Fruit fly (Drosophila melanogaster) whole organism, embryonic: ENCODE measurements around the gene CG15296.
A peak's percentile ranks its signal among the peaks of the same experiment; 100 is the strongest.

Experiments used
- Ada2b ChIP-seq: fragments of 200-800 bp; sonication (Bioruptor generic); IDR thresholded peaks from 2 replicates; pipeline ENCODE4 v1.3.6; 2022; ENCODE audit warnings: missing biosample characterization, missing genetic modification characterization
- CG10366 ChIP-seq: fragments of 200-800 bp; sonication (Bioruptor generic); IDR thresholded peaks from 2 replicates; pipeline ENCODE4 v1.3.6; 2022; ENCODE audit warnings: missing biosample characterization, missing genetic modification characterization
- CG10959 ChIP-seq: fragments of 200-800 bp; sonication (Bioruptor generic); IDR thresholded peaks from 2 replicates; pipeline ENCODE4 v1.3.6; 2022; ENCODE audit warnings: missing biosample characterization, missing genetic modification characterization
- CG12236 ChIP-seq: fragments of 200-800 bp; sonication (Bioruptor generic); optimal IDR thresholded peaks from 2 replicates; lab custom pipeline; 2016; ENCODE audit warnings: missing biosample characterization, missing genetic modification characterization
- CG13123 ChIP-seq: fragments of 200-800 bp; sonication (Bioruptor generic); optimal IDR thresholded peaks from 2 replicates; lab custom pipeline; 2016; ENCODE audit warnings: missing biosample characterization, missing genetic modification characterization
- CG13894 ChIP-seq: fragments of 200-800 bp; sonication (Bioruptor generic); optimal IDR thresholded peaks from 3 replicates; lab custom pipeline; 2018; ENCODE audit warnings: missing biosample characterization, mild to moderate bottlenecking, missing genetic modification characterization, moderate library complexity
- CG15479 ChIP-seq: fragments of 200-800 bp; sonication (Bioruptor generic); optimal IDR thresholded peaks from 3 replicates; lab custom pipeline; 2019; ENCODE audit warnings: missing biosample characterization, mild to moderate bottlenecking, missing genetic modification characterization, moderate library complexity
- CG15696 ChIP-seq: fragments of 200-800 bp; sonication (Bioruptor generic); optimal IDR thresholded peaks from 2 replicates; lab custom pipeline; 2019; ENCODE audit warnings: missing biosample characterization, mild to moderate bottlenecking, missing genetic modification characterization, moderate library complexity
- CG1602 ChIP-seq: fragments of 200-800 bp; sonication (Bioruptor generic); optimal IDR thresholded peaks from 3 replicates; lab custom pipeline; 2016; ENCODE audit warnings: missing biosample characterization, missing genetic modification characterization
- CG17359 ChIP-seq: fragments of 200-800 bp; sonication (Bioruptor generic); optimal IDR thresholded peaks from 3 replicates; lab custom pipeline; 2018; ENCODE audit warnings: missing biosample characterization, mild to moderate bottlenecking, missing genetic modification characterization, moderate library complexity
- CG17912 ChIP-seq: fragments of 200-800 bp; sonication (Bioruptor generic); optimal IDR thresholded peaks from 2 replicates; lab custom pipeline; 2018; ENCODE audit warnings: missing biosample characterization, mild to moderate bottlenecking, missing genetic modification characterization
- CG1832 ChIP-seq: fragments of 200-800 bp; sonication (Bioruptor generic); optimal IDR thresholded peaks from 2 replicates; lab custom pipeline; 2017; ENCODE audit warnings: missing biosample characterization, mild to moderate bottlenecking, missing genetic modification characterization, inconsistent platforms
- CG2129 ChIP-seq: fragments of 200-800 bp; sonication (Bioruptor generic); IDR thresholded peaks from 2 replicates; pipeline ENCODE4 v1.3.6; 2022; ENCODE audit warnings: missing biosample characterization, missing genetic modification characterization; ENCODE audit not compliant: partially characterized antibody
- CG2202 ChIP-seq: fragments of 200-800 bp; sonication (Bioruptor generic); optimal IDR thresholded peaks from 2 replicates; lab custom pipeline; 2018; ENCODE audit warnings: missing biosample characterization, mild to moderate bottlenecking, missing genetic modification characterization
- CG3726 ChIP-seq: fragments of 200-800 bp; sonication (Bioruptor generic); IDR thresholded peaks from 3 replicates; pipeline ENCODE4, ENCODE4 v1.3.6; 2022; ENCODE audit warnings: missing biosample characterization, missing genetic modification characterization
- CG3838 ChIP-seq: fragments of 200-800 bp; sonication (Bioruptor generic); optimal IDR thresholded peaks from 3 replicates; lab custom pipeline; 2016; ENCODE audit warnings: missing biosample characterization, missing genetic modification characterization
- CG42726 ChIP-seq: fragments of 200-800 bp; sonication (Bioruptor generic); IDR thresholded peaks from 2 replicates; pipeline ENCODE4 v1.3.6; 2022; ENCODE audit warnings: missing biosample characterization, missing genetic modification characterization; ENCODE audit not compliant: partially characterized antibody
- CG6689 ChIP-seq: fragments of 200-800 bp; sonication (Bioruptor generic); IDR thresholded peaks from 2 replicates; pipeline ENCODE4 v1.3.6; 2022; ENCODE audit warnings: missing biosample characterization, missing genetic modification characterization
- CG6854 ChIP-seq: fragments of 200-800 bp; sonication (Bioruptor generic); optimal IDR thresholded peaks from 3 replicates; lab custom pipeline; 2017; ENCODE audit warnings: missing biosample characterization, mild to moderate bottlenecking, missing genetic modification characterization
- CG7271 ChIP-seq: fragments of 200-800 bp; sonication (Bioruptor generic); optimal IDR thresholded peaks from 2 replicates; lab custom pipeline; 2018; ENCODE audit warnings: missing biosample characterization, mild to moderate bottlenecking, missing genetic modification characterization, moderate library complexity
- CG7745 ChIP-seq: fragments of 200-800 bp; sonication (Bioruptor generic); optimal IDR thresholded peaks from 2 replicates; lab custom pipeline; 2018; ENCODE audit warnings: missing biosample characterization, mild to moderate bottlenecking, missing genetic modification characterization, moderate library complexity
- CG7839 ChIP-seq: fragments of 200-800 bp; sonication (Bioruptor generic); optimal IDR thresholded peaks from 3 replicates; lab custom pipeline; 2018; ENCODE audit warnings: missing biosample characterization, mild to moderate bottlenecking, missing genetic modification characterization, moderate library complexity
- CG9437 ChIP-seq: fragments of 200-800 bp; sonication (Bioruptor generic); optimal IDR thresholded peaks from 2 replicates; lab custom pipeline; 2018; ENCODE audit warnings: missing biosample characterization, mild to moderate bottlenecking, missing genetic modification characterization
- Dip3 ChIP-seq: fragments of 200-800 bp; sonication (Bioruptor generic); optimal IDR thresholded peaks from 3 replicates; lab custom pipeline; 2016; ENCODE audit warnings: missing biosample characterization, missing genetic modification characterization
- Doc2 ChIP-seq: fragments of 200-800 bp; sonication (Bioruptor generic); IDR thresholded peaks from 2 replicates; pipeline ENCODE4 v1.3.6; 2022; ENCODE audit warnings: missing biosample characterization, missing genetic modification characterization
- MTF-1 ChIP-seq: fragments of 200-800 bp; sonication (Bioruptor generic); optimal IDR thresholded peaks from 2 replicates; lab custom pipeline; 2018; ENCODE audit warnings: missing biosample characterization, mild to moderate bottlenecking, missing genetic modification characterization, borderline replicate concordance
- Mad ChIP-seq: fragments of 200-800 bp; sonication (Bioruptor generic); optimal IDR thresholded peaks from 2 replicates; lab custom pipeline; 2016; ENCODE audit warnings: missing biosample characterization, missing genetic modification characterization
- Meics ChIP-seq: fragments of 200-800 bp; sonication (Bioruptor generic); optimal IDR thresholded peaks from 2 replicates; lab custom pipeline; 2017; ENCODE audit warnings: missing biosample characterization, mild to moderate bottlenecking, missing genetic modification characterization
- Sry-β ChIP-seq: fragments of 200-800 bp; sonication (Bioruptor generic); optimal IDR thresholded peaks from 2 replicates; lab custom pipeline; 2018; ENCODE audit warnings: missing biosample characterization, mild to moderate bottlenecking, missing genetic modification characterization, moderate library complexity
- Sry-δ ChIP-seq: fragments of 200-800 bp; sonication (Bioruptor generic); optimal IDR thresholded peaks from 2 replicates; lab custom pipeline; 2016; ENCODE audit warnings: missing biosample characterization, missing genetic modification characterization
- bbx ChIP-seq: fragments of 200-800 bp; sonication (Bioruptor generic); IDR thresholded peaks from 2 replicates; pipeline ENCODE4 v1.3.6; 2022; ENCODE audit warnings: missing biosample characterization, missing genetic modification characterization; ENCODE audit not compliant: partially characterized antibody
- bsh ChIP-seq, 2 experiments: fragments of 200-800 bp; sonication (Bioruptor generic); optimal IDR thresholded peaks; 2 replicates each; lab custom pipeline; 2017 to 2018; ENCODE audit warnings: mild to moderate bottlenecking in 2 of 2, missing biosample characterization in 2 of 2, missing genetic modification characterization in 2 of 2, moderate library complexity in 1 of 2
- dmrt99B ChIP-seq: fragments of 200-800 bp; sonication (Bioruptor generic); optimal IDR thresholded peaks from 2 replicates; lab custom pipeline; 2018; ENCODE audit warnings: missing biosample characterization, mild to moderate bottlenecking, missing genetic modification characterization, moderate library complexity
- fd3F ChIP-seq: fragments of 200-800 bp; sonication (Bioruptor generic); optimal IDR thresholded peaks from 2 replicates; lab custom pipeline; 2018; ENCODE audit warnings: missing biosample characterization, mild to moderate bottlenecking, missing genetic modification characterization, moderate library complexity
- grau ChIP-seq: fragments of 200-800 bp; optimal IDR thresholded peaks from 3 replicates; lab custom pipeline; 2019; ENCODE audit warnings: missing biosample characterization, mild to moderate bottlenecking, missing genetic modification characterization, moderate library complexity
- hth ChIP-seq: fragments of >200 bp; optimal IDR thresholded peaks from 2 replicates; lab custom pipeline; 2017; ENCODE audit warnings: inconsistent platforms
- lbe ChIP-seq: fragments of 200-800 bp; sonication (Bioruptor generic); optimal IDR thresholded peaks from 2 replicates; lab custom pipeline; 2016; ENCODE audit warnings: missing biosample characterization, mild to moderate bottlenecking, missing genetic modification characterization
- nau ChIP-seq: fragments of 200-800 bp; sonication (Bioruptor generic); optimal IDR thresholded peaks from 3 replicates; lab custom pipeline; 2017; ENCODE audit warnings: missing biosample characterization, mild to moderate bottlenecking, missing genetic modification characterization, missing genetic modification reagents
- nom ChIP-seq: fragments of 200-800 bp; sonication (Bioruptor generic); optimal IDR thresholded peaks from 2 replicates; lab custom pipeline; 2017; ENCODE audit warnings: missing biosample characterization, missing genetic modification characterization, mild to moderate bottlenecking, moderate library complexity, missing genetic modification reagents
- otp ChIP-seq: fragments of 200-800 bp; sonication (Bioruptor generic); IDR thresholded peaks from 3 replicates; pipeline ENCODE4, ENCODE4 v1.3.6; 2022; ENCODE audit warnings: missing biosample characterization, missing genetic modification characterization
- pfk ChIP-seq: fragments of 200-800 bp; sonication (Bioruptor generic); optimal IDR thresholded peaks from 2 replicates; lab custom pipeline; 2018; ENCODE audit warnings: missing biosample characterization, mild to moderate bottlenecking, missing genetic modification characterization, moderate library complexity
- row ChIP-seq: fragments of 200-800 bp; sonication (Bioruptor generic); IDR thresholded peaks from 3 replicates; pipeline ENCODE4 v1.3.6; 2022; ENCODE audit warnings: missing biosample characterization, missing genetic modification characterization
- scrt ChIP-seq: fragments of 200-800 bp; sonication (Bioruptor generic); optimal IDR thresholded peaks from 2 replicates; lab custom pipeline; 2018; ENCODE audit warnings: missing biosample characterization, mild to moderate bottlenecking, missing genetic modification characterization, moderate library complexity
- sens ChIP-seq: fragments of 200-800 bp; sonication (Bioruptor generic); peaks from one replicate; lab custom pipeline; 2016; ENCODE audit warnings: missing biosample characterization, missing genetic modification characterization
- tap ChIP-seq: fragments of 200-800 bp; optimal IDR thresholded peaks from 3 replicates; lab custom pipeline; 2019; ENCODE audit warnings: missing biosample characterization, mild to moderate bottlenecking, missing genetic modification characterization, moderate library complexity
- toy ChIP-seq: fragments of 200-800 bp; sonication (Bioruptor generic); IDR thresholded peaks from 2 replicates; pipeline ENCODE4 v1.3.6; 2022; ENCODE audit warnings: missing biosample characterization, missing genetic modification characterization
- usp ChIP-seq: fragments of >200 bp; optimal IDR thresholded peaks from 2 replicates; lab custom pipeline; 2017; ENCODE audit warnings: missing biosample characterization, missing genetic modification characterization
- wek ChIP-seq: fragments of 200-800 bp; sonication (Bioruptor generic); optimal IDR thresholded peaks from 3 replicates; lab custom pipeline; 2018; ENCODE audit warnings: missing biosample characterization, mild to moderate bottlenecking, missing genetic modification characterization, moderate library complexity

The CG15296 gene

dm6 chrX:10587445-10587844 is 21.1 kb upstream of the CG15296 start (continued):
- TF ChIP-seq tap (tag; lab: Kevin White, UChicago) (no peak), CG10366 (GFP tag; lab: Robert Waterston, UW) (no peak), wek (no peak), otp (GFP tag; lab: Robert Waterston, UW) (peak; percentile 43; the same call in 1 of the 3 replicates), CG1602 (GFP tag; lab: Kevin White, UChicago) (no peak), Sry-β (GFP tag; lab: Kevin White, UChicago) (no peak), hth (lab: Kevin White, UChicago) (no peak), MTF-1 (GFP tag; lab: Kevin White, UChicago) (no peak)

- no peak for TF ChIP-seq pfk (GFP tag; lab: Kevin White, UChicago)
- no peak for TF ChIP-seq Mad (GFP tag; lab: Kevin White, UChicago)
- TF ChIP-seq bbx = no peak
- TF ChIP-seq usp = no peak
- no peak for TF ChIP-seq CG9437 (GFP tag; lab: Kevin White, UChicago)
- no peak for TF ChIP-seq CG7271 (tag; lab: Kevin White, UChicago)
- TF ChIP-seq fd3F (GFP tag; lab: Kevin White, UChicago) = no peak
- TF ChIP-seq row (GFP tag; lab: Robert Waterston, UW) = no peak
- no peak for TF ChIP-seq CG7839 (tag; lab: Kevin White, UChicago)
- TF ChIP-seq, all 482 proteins: peak for 0
These were observed 19.8 kb upstream of the CG15296 start for dm6 chrX:10586173-10586572.

- TF ChIP-seq nom (peak; percentile 88), lbe (GFP tag; lab: Kevin White, UChicago) (peak; percentile 27), CG7745 (tag; lab: Kevin White, UChicago) (no peak), CG15696 (tag; lab: Kevin White, UChicago) (no peak), grau (tag; lab: Kevin White, UChicago) (peak; percentile 10), CG12236 (GFP tag; lab: Kevin White, UChicago) (no peak), CG1832 (GFP tag; lab: Kevin White, UChicago) (no peak), Ada2b (no peak), CG15479 (GFP tag; lab: Kevin White, UChicago) (peak; percentile 56), toy (GFP tag; lab: Robert Waterston, UW) (no peak), Doc2 (GFP tag; lab: Robert Waterston, UW) (no peak), CG6689 (GFP tag; lab: Robert Waterston, UW) (no peak), dmrt99B (tag; lab: Kevin White, UChicago) (peak; percentile 6), CG13123 (no peak), nau (no peak), CG2129 (GFP tag; lab: Robert Waterston, UW) (no peak), CG17912 (GFP tag; lab: Kevin White, UChicago) (no peak), CG13894 (tag; lab: Kevin White, UChicago) (peak; percentile 1), CG42726 (GFP tag; lab: Robert Waterston, UW) (no peak), CG3838 (no peak), Dip3 (GFP tag; lab: Kevin White, UChicago) (no peak), CG6854 (GFP tag; lab: Kevin White, UChicago) (no peak), bsh (GFP tag; optimal IDR thresholded peaks at IDR 0.05; lab: Kevin White, UChicago) (peak in 1 of 2 experiments; percentile 57), Meics (GFP tag; lab: Kevin White, UChicago) (peak; percentile 6), CG10959 (GFP tag; lab: Robert Waterston, UW) (no peak), scrt (GFP tag; lab: Kevin White, UChicago) (no peak), sens (no peak), Sry-δ (GFP tag; lab: Kevin White, UChicago) (no peak), CG17359 (tag; lab: Kevin White, UChicago) (peak; percentile 14), CG3726 (GFP tag; lab: Robert Waterston, UW) (no peak), CG2202 (tag; lab: Kevin White, UChicago) (no peak)
These were observed 18.8 kb upstream of the CG15296 start, which contains the start of gene spri for dm6 chrX:10585158-10585634. TSS of gene spri (minus strand) at chrX:10585422.
